Fruit fly (Drosophila melanogaster): ENCODE results near the gene Plap.

DNA sequence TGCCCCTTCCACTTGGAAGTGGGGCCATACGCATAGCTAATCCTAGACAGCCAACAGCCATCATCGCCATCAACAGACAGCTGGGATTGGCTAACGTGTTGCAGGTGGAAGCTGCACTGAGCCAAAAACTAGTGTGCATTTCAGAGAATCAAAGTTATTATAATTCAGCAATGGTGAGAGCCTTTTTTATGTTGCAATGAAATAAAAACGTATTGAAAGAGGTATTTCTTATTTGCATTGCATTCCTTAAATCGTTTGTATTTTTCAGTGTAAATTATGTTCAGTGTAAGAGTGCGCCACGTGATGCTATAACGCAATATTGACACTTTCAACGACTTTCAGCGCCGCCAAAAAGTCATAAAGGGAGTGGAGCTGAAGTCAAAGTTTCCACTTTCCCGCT lies 43.4 kb upstream of the Plap start:
- TF ChIP-seq h (optimal IDR thresholded peaks at IDR 0.05) (no peak), psq (optimal IDR thresholded peaks at IDR 0.05) (no peak)
